Worm (Caenorhabditis elegans) whole organism, L2 larva: ENCODE data around the gene nhr-141.
A peak's percentile ranks its signal among the peaks of the same experiment; 100 is the strongest.

ENCODE experiments used
- C34F6.9 ChIP-seq: fragments of 150-350 bp; optimal IDR thresholded peaks from 2 replicates; lab custom pipeline; 2014; ENCODE audit warnings: missing biosample characterization, missing genetic modification characterization
- F13H6.1 ChIP-seq: sonication (generic microtip); optimal IDR thresholded peaks from 2 replicates; lab custom pipeline; 2016; ENCODE audit warnings: missing genetic modification characterization, missing compliant biosample characterization
- Y55F3AM.14 ChIP-seq: fragments of 200-800 bp; sonication (Bioruptor generic); optimal IDR thresholded peaks from 2 replicates; lab custom pipeline; 2018; ENCODE audit warnings: mild to moderate bottlenecking, missing genetic modification characterization, missing compliant biosample characterization
- ZK546.5 ChIP-seq: sonication (generic microtip); optimal IDR thresholded peaks from 2 replicates; lab custom pipeline; 2017; ENCODE audit warnings: missing biosample characterization, missing genetic modification characterization
- aly-2 ChIP-seq: fragments of 150-350 bp; optimal IDR thresholded peaks from 2 replicates; lab custom pipeline; 2014; ENCODE audit warnings: missing biosample characterization, missing genetic modification characterization
- ama-1 ChIP-seq: fragments of 150-350 bp; optimal IDR thresholded peaks from 2 replicates; lab custom pipeline; 2018; ENCODE audit warnings: inconsistent platforms
- blmp-1 ChIP-seq: sonication (generic microtip); optimal IDR thresholded peaks from 2 replicates; lab custom pipeline; 2017; ENCODE audit warnings: missing genetic modification characterization, mild to moderate bottlenecking, missing compliant biosample characterization, antibody characterized with exemption, moderate library complexity; ENCODE audit not compliant: insufficient read depth
- ceh-16 ChIP-seq: fragments of 150-350 bp; optimal IDR thresholded peaks from 2 replicates; lab custom pipeline; 2014; ENCODE audit warnings: missing biosample characterization, missing genetic modification characterization
- ceh-82 ChIP-seq: fragments of 150-350 bp; optimal IDR thresholded peaks from 2 replicates; lab custom pipeline; 2014; ENCODE audit warnings: missing biosample characterization, missing genetic modification characterization
- crh-2 ChIP-seq: sonication (generic microtip); optimal IDR thresholded peaks from 2 replicates; lab custom pipeline; 2017; ENCODE audit warnings: missing biosample characterization, missing genetic modification characterization
- dmd-4 ChIP-seq: sonication (generic microtip); optimal IDR thresholded peaks from 2 replicates; lab custom pipeline; 2017; ENCODE audit warnings: missing biosample characterization, missing genetic modification characterization
- egl-27 ChIP-seq: sonication (generic microtip); optimal IDR thresholded peaks from 3 replicates; lab custom pipeline; 2017; ENCODE audit warnings: missing biosample characterization, missing genetic modification reagents, missing genetic modification characterization
- elt-1 ChIP-seq: fragments of 150-350 bp; optimal IDR thresholded peaks from 2 replicates; lab custom pipeline; 2014; ENCODE audit warnings: missing biosample characterization, missing genetic modification characterization
- elt-3 ChIP-seq: sonication (generic microtip); optimal IDR thresholded peaks from 2 replicates; lab custom pipeline; 2017; ENCODE audit warnings: missing biosample characterization, missing genetic modification characterization
- fos-1 ChIP-seq: fragments of 150-350 bp; optimal IDR thresholded peaks from 2 replicates; lab custom pipeline; 2014; ENCODE audit warnings: missing biosample characterization, missing genetic modification characterization
- gmeb-1 ChIP-seq: fragments of 150-350 bp; optimal IDR thresholded peaks from 2 replicates; lab custom pipeline; 2014; ENCODE audit warnings: missing biosample characterization, missing genetic modification characterization
- lin-11 ChIP-seq: fragments of 150-350 bp; sonication (generic microtip); optimal IDR thresholded peaks from 2 replicates; lab custom pipeline; 2014; ENCODE audit warnings: missing biosample characterization, missing genetic modification characterization, inconsistent platforms, mixed read lengths
- lin-13 ChIP-seq: fragments of 150-350 bp; optimal IDR thresholded peaks from 2 replicates; lab custom pipeline; 2014; ENCODE audit warnings: missing biosample characterization, missing genetic modification reagents, missing genetic modification characterization
- lsy-2 ChIP-seq, 2 experiments: fragments of 150-350 bp in 1 of 2; sonication (generic microtip) in 1 of 2; optimal IDR thresholded peaks; 2 replicates each; lab custom pipeline; 2014 to 2017; ENCODE audit warnings: missing biosample characterization in 2 of 2, missing genetic modification characterization in 2 of 2
- mbf-1 ChIP-seq: sonication (generic microtip); optimal IDR thresholded peaks from 2 replicates; lab custom pipeline; 2017; ENCODE audit warnings: missing biosample characterization, missing genetic modification characterization
- mdl-1 ChIP-seq, 2 experiments: fragments of 150-350 bp in 1 of 2; sonication (generic microtip) in 1 of 2; optimal IDR thresholded peaks; 2 replicates each; lab custom pipeline; 2017; ENCODE audit warnings: missing biosample characterization in 2 of 2, missing genetic modification characterization in 2 of 2
- nhr-10 ChIP-seq: sonication (generic microtip); optimal IDR thresholded peaks from 2 replicates; lab custom pipeline; 2017; ENCODE audit warnings: missing biosample characterization, missing genetic modification characterization
- nhr-11 ChIP-seq: fragments of 150-350 bp; optimal IDR thresholded peaks from 2 replicates; lab custom pipeline; 2014; ENCODE audit warnings: missing biosample characterization, missing genetic modification characterization
- nhr-12 ChIP-seq: fragments of 150-350 bp; optimal IDR thresholded peaks from 2 replicates; lab custom pipeline; 2014; ENCODE audit warnings: missing biosample characterization, missing genetic modification characterization
- nhr-129 ChIP-seq: fragments of 150-350 bp; optimal IDR thresholded peaks from 2 replicates; lab custom pipeline; 2014; ENCODE audit warnings: missing biosample characterization, missing genetic modification characterization
- nhr-21 ChIP-seq: fragments of 150-350 bp; optimal IDR thresholded peaks from 2 replicates; lab custom pipeline; 2014; ENCODE audit warnings: missing biosample characterization, missing genetic modification characterization
- nhr-25 ChIP-seq: fragments of 150-350 bp; sonication (generic microtip); optimal IDR thresholded peaks from 3 replicates; lab custom pipeline; 2014; ENCODE audit warnings: missing biosample characterization, missing genetic modification characterization
- nhr-6 ChIP-seq: fragments of 150-350 bp; optimal IDR thresholded peaks from 2 replicates; lab custom pipeline; 2014; ENCODE audit warnings: missing biosample characterization, missing genetic modification characterization
- peb-1 ChIP-seq: fragments of 150-350 bp; optimal IDR thresholded peaks from 2 replicates; lab custom pipeline; 2014; ENCODE audit warnings: missing biosample characterization, missing genetic modification characterization
- sem-4 ChIP-seq: fragments of 150-350 bp; optimal IDR thresholded peaks from 2 replicates; lab custom pipeline; 2014; ENCODE audit warnings: missing biosample characterization, missing genetic modification reagents, missing genetic modification characterization
- skn-1 ChIP-seq: sonication (generic microtip); optimal IDR thresholded peaks from 2 replicates; lab custom pipeline; 2017; ENCODE audit warnings: missing biosample characterization, missing genetic modification characterization
- sma-3 ChIP-seq: sonication (generic microtip); optimal IDR thresholded peaks from 2 replicates; lab custom pipeline; 2016; ENCODE audit warnings: missing genetic modification reagents, missing genetic modification characterization, missing compliant biosample characterization
- sma-9 ChIP-seq, 2 experiments: fragments of 150-350 bp in 1 of 2; sonication (generic microtip) in 1 of 2; optimal IDR thresholded peaks; 2 replicates each; lab custom pipeline; 2014 to 2016; ENCODE audit warnings: missing genetic modification characterization in 2 of 2, mild to moderate bottlenecking in 1 of 2, missing biosample characterization in 1 of 2, missing compliant biosample characterization in 1 of 2, missing genetic modification reagents in 1 of 2, moderate library complexity in 1 of 2
- snpc-4 ChIP-seq: fragments of 150-350 bp; optimal IDR thresholded peaks from 2 replicates; lab custom pipeline; 2014; ENCODE audit warnings: missing biosample characterization, missing genetic modification characterization
- unc-55 ChIP-seq: fragments of 150-350 bp; sonication (generic microtip); optimal IDR thresholded peaks from 3 replicates; lab custom pipeline; 2014; ENCODE audit warnings: missing biosample characterization, missing genetic modification reagents, missing genetic modification characterization
- unc-62 ChIP-seq: fragments of 150-350 bp; optimal IDR thresholded peaks from 2 replicates; lab custom pipeline; 2014; ENCODE audit warnings: missing biosample characterization, missing genetic modification reagents, missing genetic modification characterization
- zag-1 ChIP-seq: fragments of 150-350 bp; optimal IDR thresholded peaks from 2 replicates; lab custom pipeline; 2014; ENCODE audit warnings: missing biosample characterization, missing genetic modification characterization
- ztf-1 ChIP-seq: fragments of 200-800 bp; sonication (Bioruptor generic); conservative IDR thresholded peaks from 2 replicates; pipeline ENCODE4 v1.3.6; 2022; ENCODE audit warnings: missing genetic modification characterization, missing compliant biosample characterization
- ztf-4 ChIP-seq: fragments of 150-350 bp; optimal IDR thresholded peaks from 2 replicates; lab custom pipeline; 2014; ENCODE audit warnings: missing biosample characterization, missing genetic modification characterization

The nhr-141 gene

ce11 chrV:7436509-7436908, 8.0 kb upstream of the nhr-141 start:
- no peak for TF ChIP-seq nhr-129 (tag; lab: Kevin White, UChicago)
- TF ChIP-seq elt-1 = no peak
- no peak for TF ChIP-seq aly-2
- no peak for TF ChIP-seq Y55F3AM.14
- TF ChIP-seq peb-1 (tag; lab: Kevin White, UChicago) = no peak
- TF ChIP-seq crh-2 = no peak
- no peak for TF ChIP-seq nhr-6 (tag; lab: Kevin White, UChicago)
- TF ChIP-seq ztf-1 (GFP tag; lab: Robert Waterston, UW) = no peak
- TF ChIP-seq ZK546.5 (tag; lab: Kevin White, UChicago) = no peak
- no peak for TF ChIP-seq lin-11 (tag; lab: Kevin White, UChicago)
- no peak for TF ChIP-seq sem-4
- no peak for TF ChIP-seq nhr-10 (tag; lab: Kevin White, UChicago)
- no peak for TF ChIP-seq snpc-4 (tag; lab: Kevin White, UChicago)
- TF ChIP-seq nhr-11 (tag; lab: Kevin White, UChicago) = no peak
- TF ChIP-seq nhr-25 = no peak
- no peak for TF ChIP-seq nhr-12
- no peak for TF ChIP-seq lsy-2 (tag; optimal IDR thresholded peaks at IDR 0.05; lab: Kevin White, UChicago)
- no peak for TF ChIP-seq mbf-1
- TF ChIP-seq lin-13 (GFP tag; lab: Kevin White, UChicago) = no peak
- TF ChIP-seq ama-1 = no peak
- TF ChIP-seq, all 48 proteins: peak for 0

- TF ChIP-seq gmeb-1 (tag; lab: Kevin White, UChicago) = peak; percentile 26
- TF ChIP-seq ama-1 = peak; percentile 98
- TF ChIP-seq skn-1 (tag; lab: Kevin White, UChicago) = no peak
- TF ChIP-seq sem-4 = no peak
- peak; percentile 52 for TF ChIP-seq sma-9 (GFP tag; optimal IDR thresholded peaks at IDR 0.05; lab: Kevin White, UChicago)
- TF ChIP-seq sma-9 (tag; optimal IDR thresholded peaks at IDR 0.05; lab: Kevin White, UChicago) = no peak
- no peak for TF ChIP-seq nhr-11 (tag; lab: Kevin White, UChicago)
- TF ChIP-seq nhr-21 (tag; lab: Kevin White, UChicago) = peak; percentile 94
- peak in 1 of 2 experiments; percentile 5 for TF ChIP-seq lsy-2 (tag; optimal IDR thresholded peaks at IDR 0.05; lab: Kevin White, UChicago)
- peak; percentile 5 for TF ChIP-seq ztf-4 (tag; lab: Kevin White, UChicago)
- TF ChIP-seq nhr-129 (tag; lab: Kevin White, UChicago) = peak; percentile 59
- no peak for TF ChIP-seq snpc-4 (tag; lab: Kevin White, UChicago)
- no peak for TF ChIP-seq ceh-82 (tag; lab: Kevin White, UChicago)
- peak; percentile 45 for TF ChIP-seq C34F6.9
- peak; percentile 59 for TF ChIP-seq blmp-1 (tag; lab: Kevin White, UChicago)
- peak; percentile 72 for TF ChIP-seq sma-3 (GFP tag; lab: Kevin White, UChicago)
- no peak for TF ChIP-seq unc-62 (GFP tag; lab: Kevin White, UChicago)
- peak; percentile 81 for TF ChIP-seq nhr-25
- peak; percentile 31 for TF ChIP-seq fos-1 (tag; lab: Kevin White, UChicago)
- TF ChIP-seq crh-2 = peak; percentile 30
- TF ChIP-seq, all 48 proteins: peak for 13
These were observed 7.5 kb upstream of the nhr-141 start for ce11 chrV:7436911-7437310.

- TF ChIP-seq dmd-4 (tag; lab: Kevin White, UChicago) (no peak), crh-2 (no peak), nhr-12 (no peak), unc-62 (GFP tag; lab: Kevin White, UChicago) (no peak), unc-55 (GFP tag; lab: Kevin White, UChicago) (peak; percentile 70), lsy-2 (tag; optimal IDR thresholded peaks at IDR 0.05; lab: Kevin White, UChicago) (peak in 1 of 2 experiments; percentile 34), sem-4 (peak; percentile 62), nhr-11 (tag; lab: Kevin White, UChicago) (no peak), ceh-16 (tag; lab: Kevin White, UChicago) (no peak), zag-1 (tag; lab: Kevin White, UChicago) (no peak), blmp-1 (tag; lab: Kevin White, UChicago) (no peak), mdl-1 (tag; optimal IDR thresholded peaks at IDR 0.05; lab: Kevin White, UChicago) (peak in 1 of 2 experiments; percentile 43), ama-1 (peak; percentile 51), snpc-4 (tag; lab: Kevin White, UChicago) (no peak), elt-3 (no peak), C34F6.9 (peak; percentile 65), Y55F3AM.14 (peak; percentile 52), egl-27 (tag; lab: Kevin White, UChicago) (no peak), gmeb-1 (tag; lab: Kevin White, UChicago) (no peak), nhr-10 (tag; lab: Kevin White, UChicago) (no peak), F13H6.1 (tag; lab: Kevin White, UChicago) (peak; percentile 1), nhr-129 (tag; lab: Kevin White, UChicago) (peak; percentile 18)
These were observed 6.9 kb upstream of the nhr-141 start, which contains the start of gene F25E5.9 for ce11 chrV:7437538-7437937. Gene F25E5.9, minus strand, starts transcription at chrV:7437919.
